Worm (Caenorhabditis elegans) whole organism, L3 larva: ENCODE results near the gene sdf-9.
A peak's percentile ranks its signal among the peaks of the same experiment; 100 is the strongest.

ENCODE experiments used
- R02D3.7 ChIP-seq: fragments of 150-350 bp; optimal IDR thresholded peaks from 2 replicates; lab custom pipeline; 2014; ENCODE audit warnings: missing biosample characterization, missing genetic modification characterization
- ZK546.5 ChIP-seq: sonication (generic microtip); optimal IDR thresholded peaks from 2 replicates; lab custom pipeline; 2017; ENCODE audit warnings: missing biosample characterization, missing genetic modification characterization
- aly-2 ChIP-seq: fragments of 150-350 bp; optimal IDR thresholded peaks from 2 replicates; lab custom pipeline; 2014; ENCODE audit warnings: missing biosample characterization, missing genetic modification characterization
- ama-1 ChIP-seq: fragments of 150-350 bp; optimal IDR thresholded peaks from 2 replicates; lab custom pipeline; 2018
- ceh-16 ChIP-seq: sonication (generic microtip); optimal IDR thresholded peaks from 2 replicates; lab custom pipeline; 2017; ENCODE audit warnings: missing biosample characterization, missing genetic modification characterization
- ceh-28 ChIP-seq: fragments of 150-350 bp; optimal IDR thresholded peaks from 2 replicates; lab custom pipeline; 2014; ENCODE audit warnings: missing biosample characterization, missing genetic modification reagents, missing genetic modification characterization
- ceh-82 ChIP-seq: fragments of 150-350 bp; optimal IDR thresholded peaks from 2 replicates; lab custom pipeline; 2014; ENCODE audit warnings: missing biosample characterization, missing genetic modification characterization
- ceh-9 ChIP-seq: sonication (generic microtip); optimal IDR thresholded peaks from 2 replicates; lab custom pipeline; 2018; ENCODE audit warnings: missing biosample characterization, missing genetic modification characterization
- daf-12 ChIP-seq: fragments of 150-350 bp; optimal IDR thresholded peaks from 2 replicates; lab custom pipeline; 2014; ENCODE audit warnings: missing biosample characterization, missing genetic modification reagents, missing genetic modification characterization
- egl-27 ChIP-seq: sonication (generic microtip); optimal IDR thresholded peaks from 4 replicates; lab custom pipeline; 2017; ENCODE audit warnings: missing biosample characterization, missing genetic modification reagents, missing genetic modification characterization
- egl-5 ChIP-seq: fragments of 150-350 bp; optimal IDR thresholded peaks from 2 replicates; lab custom pipeline; 2017; ENCODE audit warnings: missing biosample characterization, missing genetic modification reagents, missing genetic modification characterization, inconsistent platforms
- elt-1 ChIP-seq: fragments of 150-350 bp; optimal IDR thresholded peaks from 2 replicates; lab custom pipeline; 2014; ENCODE audit warnings: missing biosample characterization, missing genetic modification characterization
- elt-2 ChIP-seq: sonication (generic microtip); optimal IDR thresholded peaks from 2 replicates; lab custom pipeline; 2016; ENCODE audit warnings: missing genetic modification reagents, mild to moderate bottlenecking, missing genetic modification characterization, missing compliant biosample characterization
- fkh-10 ChIP-seq: sonication (generic microtip); optimal IDR thresholded peaks from 2 replicates; lab custom pipeline; 2017; ENCODE audit warnings: missing biosample characterization, missing genetic modification reagents, missing genetic modification characterization
- fos-1 ChIP-seq: fragments of 150-350 bp; optimal IDR thresholded peaks from 2 replicates; lab custom pipeline; 2014; ENCODE audit warnings: missing biosample characterization, missing genetic modification characterization
- hmg-11 ChIP-seq: sonication (generic microtip); optimal IDR thresholded peaks from 2 replicates; lab custom pipeline; 2016; ENCODE audit warnings: missing genetic modification characterization, missing compliant biosample characterization
- lin-39 ChIP-seq: fragments of 150-350 bp; optimal IDR thresholded peaks from 2 replicates; lab custom pipeline; 2018; ENCODE audit warnings: missing biosample characterization, missing genetic modification reagents, missing genetic modification characterization
- mdl-1 ChIP-seq: fragments of 150-350 bp; optimal IDR thresholded peaks from 2 replicates; lab custom pipeline; 2014; ENCODE audit warnings: missing biosample characterization, missing genetic modification characterization
- nfya-1 ChIP-seq: sonication (generic microtip); optimal IDR thresholded peaks from 2 replicates; lab custom pipeline; 2017; ENCODE audit warnings: missing genetic modification characterization, mild to moderate bottlenecking, missing compliant biosample characterization, antibody characterized with exemption, moderate library complexity; ENCODE audit not compliant: insufficient read depth
- nhr-11 ChIP-seq: fragments of 150-350 bp; optimal IDR thresholded peaks from 2 replicates; lab custom pipeline; 2014; ENCODE audit warnings: missing biosample characterization, missing genetic modification characterization
- nhr-12 ChIP-seq: fragments of 150-350 bp; optimal IDR thresholded peaks from 2 replicates; lab custom pipeline; 2014; ENCODE audit warnings: missing biosample characterization, missing genetic modification characterization
- nhr-23 ChIP-seq: fragments of 150-350 bp; optimal IDR thresholded peaks from 2 replicates; lab custom pipeline; 2014; ENCODE audit warnings: missing biosample characterization, missing genetic modification reagents, missing genetic modification characterization
- nhr-237 ChIP-seq: fragments of 150-350 bp; optimal IDR thresholded peaks from 2 replicates; lab custom pipeline; 2014; ENCODE audit warnings: missing biosample characterization, missing genetic modification characterization
- nhr-25 ChIP-seq: sonication (generic microtip); optimal IDR thresholded peaks from 2 replicates; lab custom pipeline; 2017; ENCODE audit warnings: missing biosample characterization, missing genetic modification characterization
- nhr-28 ChIP-seq: fragments of 150-350 bp; optimal IDR thresholded peaks from 2 replicates; lab custom pipeline; 2014; ENCODE audit warnings: missing biosample characterization, missing genetic modification characterization
- nhr-43 ChIP-seq: sonication (generic microtip); optimal IDR thresholded peaks from 2 replicates; lab custom pipeline; 2016; ENCODE audit warnings: mild to moderate bottlenecking, missing genetic modification characterization, missing compliant biosample characterization; ENCODE audit not compliant: poor library complexity, severe bottlenecking
- nhr-77 ChIP-seq: fragments of 150-350 bp; optimal IDR thresholded peaks from 2 replicates; lab custom pipeline; 2014; ENCODE audit warnings: missing biosample characterization, missing genetic modification characterization
- pha-4 ChIP-seq: fragments of 150-350 bp; optimal IDR thresholded peaks from 2 replicates; lab custom pipeline; 2014; ENCODE audit warnings: missing biosample characterization, missing genetic modification reagents, missing genetic modification characterization
- pqm-1 ChIP-seq: fragments of 150-350 bp; optimal IDR thresholded peaks from 2 replicates; lab custom pipeline; 2017; ENCODE audit warnings: missing biosample characterization, missing genetic modification characterization, inconsistent platforms
- sea-2 ChIP-seq: fragments of 150-350 bp; sonication (generic microtip); optimal IDR thresholded peaks from 4 replicates; lab custom pipeline; 2014; ENCODE audit warnings: missing biosample characterization, missing genetic modification reagents, missing genetic modification characterization
- snpc-4 ChIP-seq: fragments of 150-350 bp; optimal IDR thresholded peaks from 2 replicates; lab custom pipeline; 2014; ENCODE audit warnings: missing biosample characterization, missing genetic modification characterization
- ztf-4 ChIP-seq: fragments of 150-350 bp; optimal IDR thresholded peaks from 2 replicates; lab custom pipeline; 2014; ENCODE audit warnings: missing biosample characterization, missing genetic modification characterization

The sdf-9 gene

ce11 chrV:20790616-20791015 lies 7.4 kb upstream of the sdf-9 start:
- no peak for TF ChIP-seq fkh-10
- TF ChIP-seq egl-27 (tag; lab: Kevin White, UChicago) = no peak
- no peak for TF ChIP-seq nfya-1 (tag; lab: Kevin White, UChicago)
- TF ChIP-seq R02D3.7 = no peak
- no peak for TF ChIP-seq elt-1 (tag; lab: Kevin White, UChicago)
- TF ChIP-seq ceh-82 (tag; lab: Kevin White, UChicago) = peak; percentile 24

- no peak for TF ChIP-seq aly-2
- TF ChIP-seq ceh-9 (tag; lab: Kevin White, UChicago) = no peak
- TF ChIP-seq ama-1 (lab: Kevin White, UChicago) = no peak
- TF ChIP-seq elt-2 = peak; percentile 68
- TF ChIP-seq egl-5 = no peak
- no peak for TF ChIP-seq ceh-28 (tag; lab: Kevin White, UChicago)
- TF ChIP-seq snpc-4 (tag; lab: Kevin White, UChicago) = no peak
- TF ChIP-seq ceh-82 (tag; lab: Kevin White, UChicago) = no peak
- peak; percentile 43 for TF ChIP-seq pqm-1
- no peak for TF ChIP-seq ceh-16 (tag; lab: Kevin White, UChicago)
- no peak for TF ChIP-seq ZK546.5 (tag; lab: Kevin White, UChicago)
- no peak for TF ChIP-seq ztf-4 (tag; lab: Kevin White, UChicago)
Observed at ce11 chrV:20792371-20792890, 5.6 kb upstream of the sdf-9 start, which contains the start of gene Y44A6D.3. Gene Y44A6D.3 (minus strand): TSS chrV:20792421.

- no peak for TF ChIP-seq fos-1
- TF ChIP-seq nfya-1 (tag; lab: Kevin White, UChicago) = peak; percentile 42
- TF ChIP-seq egl-27 (tag; lab: Kevin White, UChicago) = no peak
- no peak for TF ChIP-seq nhr-12 (tag; lab: Kevin White, UChicago)
- TF ChIP-seq lin-39 (tag; lab: Kevin White, UChicago) = peak; percentile 45
- TF ChIP-seq R02D3.7 = no peak
- TF ChIP-seq nhr-28 (tag; lab: Kevin White, UChicago) = no peak
- TF ChIP-seq ZK546.5 (tag; lab: Kevin White, UChicago) = no peak
- no peak for TF ChIP-seq pha-4
- TF ChIP-seq aly-2 = no peak
- TF ChIP-seq mdl-1 (tag; lab: Kevin White, UChicago) = no peak
- no peak for TF ChIP-seq elt-1 (tag; lab: Kevin White, UChicago)
- TF ChIP-seq daf-12 = no peak
- no peak for TF ChIP-seq nhr-25
- TF ChIP-seq egl-5 = no peak
- no peak for TF ChIP-seq pqm-1
- TF ChIP-seq sea-2 (GFP tag; lab: Kevin White, UChicago) = no peak
- TF ChIP-seq ceh-82 (tag; lab: Kevin White, UChicago) = no peak
- TF ChIP-seq nhr-23 (tag; lab: Kevin White, UChicago) = no peak
- TF ChIP-seq snpc-4 (tag; lab: Kevin White, UChicago) = no peak
- peak; percentile 53 for TF ChIP-seq elt-2
- TF ChIP-seq nhr-11 (tag; lab: Kevin White, UChicago) = no peak
- no peak for TF ChIP-seq ceh-9 (tag; lab: Kevin White, UChicago)
- no peak for TF ChIP-seq ztf-4 (tag; lab: Kevin White, UChicago)
- no peak for TF ChIP-seq hmg-11 (tag; lab: Kevin White, UChicago)
- no peak for TF ChIP-seq nhr-237 (tag; lab: Kevin White, UChicago)
- TF ChIP-seq, all 47 proteins: peak for 3
Observed at ce11 chrV:20793761-20794160, 4.3 kb upstream of the sdf-9 start.

ce11 chrV:20802906-20803305 lies 4.9 kb downstream of the sdf-9 start, which contains the start of gene Y44A6D.5:
Gene Y44A6D.5 (minus strand): TSS chrV:20803006.
- TF ChIP-seq ceh-82 (tag; lab: Kevin White, UChicago) (no peak), nhr-43 (tag; lab: Kevin White, UChicago) (no peak), ceh-16 (tag; lab: Kevin White, UChicago) (no peak), daf-12 (no peak), nhr-77 (tag; lab: Kevin White, UChicago) (no peak), ceh-9 (tag; lab: Kevin White, UChicago) (no peak), sea-2 (GFP tag; lab: Kevin White, UChicago) (no peak), ama-1 (lab: Kevin White, UChicago) (no peak)

ce11 chrV:20803464-20803863 lies 5.4 kb downstream of the sdf-9 start:
- peak; percentile 73 for TF ChIP-seq snpc-4 (tag; lab: Kevin White, UChicago)
